Worm (Caenorhabditis elegans): ENCODE data around the gene F33G12.6.

Gene F33G12.6

ce11 chrII:5016144-5016543 is 33.6 kb upstream of the F33G12.6 start:
- TF ChIP-seq mdl-1 (tag; optimal IDR thresholded peaks at IDR 0.05): no peak
- no peak for TF ChIP-seq zag-1 (tag; optimal IDR thresholded peaks at IDR 0.05)
- TF ChIP-seq aly-2 (tag; optimal IDR thresholded peaks at IDR 0.05): no peak
- TF ChIP-seq unc-39 (tag; optimal IDR thresholded peaks at IDR 0.05): no peak
- TF ChIP-seq ceh-28 (tag; optimal IDR thresholded peaks at IDR 0.05): no peak
- TF ChIP-seq elt-1 (tag; optimal IDR thresholded peaks at IDR 0.05): no peak
- TF ChIP-seq nhr-76 (tag; optimal IDR thresholded peaks at IDR 0.05): no peak
- TF ChIP-seq nhr-43 (tag; optimal IDR thresholded peaks at IDR 0.05; ENCODE audit: poor library complexity, severe bottlenecking): no peak
- no peak for TF ChIP-seq snpc-4 (tag; optimal IDR thresholded peaks at IDR 0.05)
- no peak for TF ChIP-seq fos-1 (tag; optimal IDR thresholded peaks at IDR 0.05)
- TF ChIP-seq R02D3.7 (tag; optimal IDR thresholded peaks at IDR 0.05): no peak
- no peak for TF ChIP-seq nhr-23 (tag; optimal IDR thresholded peaks at IDR 0.05)
- TF ChIP-seq nhr-77 (tag; optimal IDR thresholded peaks at IDR 0.05): no peak
- TF ChIP-seq lin-15B (tag; optimal IDR thresholded peaks at IDR 0.05): no peak
- TF ChIP-seq ceh-9 (tag; optimal IDR thresholded peaks at IDR 0.05): no peak
- TF ChIP-seq lsy-12 (tag; optimal IDR thresholded peaks at IDR 0.05): no peak

DNA sequence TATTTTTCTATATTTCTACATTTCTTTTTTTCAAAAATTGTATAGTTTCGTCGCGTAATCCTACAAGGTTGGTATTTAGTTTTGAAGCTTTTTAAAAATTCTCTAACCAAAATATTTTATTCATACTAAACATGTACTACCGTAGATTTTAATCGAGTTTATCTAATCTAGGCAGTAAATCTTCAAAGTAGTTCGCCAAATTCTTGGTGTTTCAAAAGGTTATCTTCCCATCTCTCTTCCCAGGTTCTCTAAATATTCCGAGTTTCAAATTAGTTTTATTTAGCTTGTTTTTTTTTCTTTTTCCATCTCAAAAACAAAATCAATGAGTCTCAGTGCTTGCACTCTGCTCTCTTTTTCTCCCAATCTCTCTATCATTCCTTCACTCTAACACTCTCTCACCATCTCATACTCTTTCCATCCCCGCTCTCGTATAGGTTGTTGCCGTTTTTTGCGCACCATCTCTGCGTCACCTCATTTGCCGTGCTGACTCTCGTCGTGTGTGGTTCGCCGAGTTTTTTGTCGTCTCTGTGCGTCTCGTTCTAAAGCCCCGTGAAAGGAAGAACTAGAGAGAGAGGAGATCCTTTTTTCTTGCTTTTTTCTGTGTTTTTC is 32.6 kb upstream of the F33G12.6 start:
- TF ChIP-seq zag-1 (tag; optimal IDR thresholded peaks at IDR 0.05): no peak
- TF ChIP-seq ZK546.5 (tag; optimal IDR thresholded peaks at IDR 0.05): no peak
- peak; percentile 57 for TF ChIP-seq ztf-4 (tag; optimal IDR thresholded peaks at IDR 0.05)
- TF ChIP-seq elt-2 (tag; optimal IDR thresholded peaks at IDR 0.05): peak; percentile 93
- no peak for TF ChIP-seq elt-3 (tag; optimal IDR thresholded peaks at IDR 0.05)
- no peak for TF ChIP-seq ama-1 (optimal IDR thresholded peaks at IDR 0.05)
- TF ChIP-seq snpc-4 (tag; optimal IDR thresholded peaks at IDR 0.05): peak; percentile 44
- TF ChIP-seq mml-1 (tag; optimal IDR thresholded peaks at IDR 0.05): no peak
- no peak for TF ChIP-seq ceh-16 (tag; optimal IDR thresholded peaks at IDR 0.05)
- peak; percentile 94 for TF ChIP-seq hmg-11 (tag; optimal IDR thresholded peaks at IDR 0.05)
- no peak for TF ChIP-seq eor-1 (tag; optimal IDR thresholded peaks at IDR 0.05)
- no peak for TF ChIP-seq nhr-11 (tag; optimal IDR thresholded peaks at IDR 0.05)
- TF ChIP-seq mdl-1 (tag; optimal IDR thresholded peaks at IDR 0.05): no peak
- TF ChIP-seq pha-4 (tag; optimal IDR thresholded peaks at IDR 0.05): peak; percentile 43
- TF ChIP-seq nhr-43 (tag; optimal IDR thresholded peaks at IDR 0.05; ENCODE audit: poor library complexity, severe bottlenecking): peak; percentile 15
- no peak for TF ChIP-seq aly-2 (tag; optimal IDR thresholded peaks at IDR 0.05)
- no peak for TF ChIP-seq lsy-12 (tag; optimal IDR thresholded peaks at IDR 0.05)
- TF ChIP-seq ceh-82 (tag; optimal IDR thresholded peaks at IDR 0.05): no peak
- TF ChIP-seq nhr-77 (tag; optimal IDR thresholded peaks at IDR 0.05): no peak
- no peak for TF ChIP-seq egl-27 (tag; optimal IDR thresholded peaks at IDR 0.05)
- peak; percentile 36 for TF ChIP-seq jun-1 (tag; optimal IDR thresholded peaks at IDR 0.05)
- peak; percentile 58 for TF ChIP-seq ceh-28 (tag; optimal IDR thresholded peaks at IDR 0.05)
- peak; percentile 22 for TF ChIP-seq R02D3.7 (tag; optimal IDR thresholded peaks at IDR 0.05)
- TF ChIP-seq nhr-25 (tag; optimal IDR thresholded peaks at IDR 0.05): peak; percentile 15
- TF ChIP-seq fos-1 (tag; optimal IDR thresholded peaks at IDR 0.05): no peak
- no peak for TF ChIP-seq nhr-28 (tag; optimal IDR thresholded peaks at IDR 0.05)
- no peak for TF ChIP-seq nhr-237 (tag; optimal IDR thresholded peaks at IDR 0.05)
- peak; percentile 38 for TF ChIP-seq skn-1 (tag; optimal IDR thresholded peaks at IDR 0.05)
- TF ChIP-seq ceh-9 (tag; optimal IDR thresholded peaks at IDR 0.05): no peak
- no peak for TF ChIP-seq nhr-67 (tag; optimal IDR thresholded peaks at IDR 0.05)
- TF ChIP-seq nhr-76 (tag; optimal IDR thresholded peaks at IDR 0.05): no peak
- no peak for TF ChIP-seq pqm-1 (tag; optimal IDR thresholded peaks at IDR 0.05)
- TF ChIP-seq unc-62 (GFP tag; optimal IDR thresholded peaks at IDR 0.05): peak; percentile 46
- TF ChIP-seq lin-39 (tag; optimal IDR thresholded peaks at IDR 0.05): peak; percentile 43
- TF ChIP-seq daf-12 (tag; optimal IDR thresholded peaks at IDR 0.05): no peak
- TF ChIP-seq lin-15B (tag; optimal IDR thresholded peaks at IDR 0.05): peak; percentile 56
- peak; percentile 89 for TF ChIP-seq nfya-1 (tag; optimal IDR thresholded peaks at IDR 0.05; ENCODE audit: insufficient read depth)
- TF ChIP-seq nhr-12 (tag; optimal IDR thresholded peaks at IDR 0.05): no peak
- TF ChIP-seq fkh-10 (GFP tag; optimal IDR thresholded peaks at IDR 0.05): no peak
- peak; percentile 60 for TF ChIP-seq nhr-23 (tag; optimal IDR thresholded peaks at IDR 0.05)
- TF ChIP-seq elt-1 (tag; optimal IDR thresholded peaks at IDR 0.05): peak; percentile 90
- TF ChIP-seq ztf-11 (tag; optimal IDR thresholded peaks at IDR 0.05): no peak
- TF ChIP-seq fkh-2 (tag; optimal IDR thresholded peaks at IDR 0.05): peak; percentile 6
- no peak for TF ChIP-seq unc-39 (tag; optimal IDR thresholded peaks at IDR 0.05)
- peak; percentile 42 for TF ChIP-seq egl-5 (tag; optimal IDR thresholded peaks at IDR 0.05)
- TF ChIP-seq tbx-2 (tag; optimal IDR thresholded peaks at IDR 0.05): no peak
- peak; percentile 22 for TF ChIP-seq sea-2 (GFP tag; optimal IDR thresholded peaks at IDR 0.05)

Data from whole organism, L3 larva.